Worm (Caenorhabditis elegans) whole organism, late embryonic: ENCODE measurements around the gene tos-1.

Source experiments
- F13H6.1 ChIP-seq: sonication (generic microtip); optimal IDR thresholded peaks from 2 replicates; lab custom pipeline; 2016; ENCODE audit warnings: missing genetic modification characterization, missing compliant biosample characterization
- K02D7.2 ChIP-seq: sonication (generic microtip); optimal IDR thresholded peaks from 2 replicates; lab custom pipeline; 2017; ENCODE audit warnings: mild to moderate bottlenecking, missing genetic modification characterization, missing compliant biosample characterization
- Y22D7AL.16 ChIP-seq: sonication (generic microtip); optimal IDR thresholded peaks from 2 replicates; lab custom pipeline; 2016; ENCODE audit warnings: missing genetic modification characterization, missing compliant biosample characterization
- ama-1 ChIP-seq: fragments of 150-350 bp; optimal IDR thresholded peaks from 2 replicates; lab custom pipeline; 2014
- ceh-14 ChIP-seq: sonication (generic microtip); optimal IDR thresholded peaks from 2 replicates; lab custom pipeline; 2016; ENCODE audit warnings: missing genotype, missing genetic modification characterization, missing compliant biosample characterization
- ceh-19 ChIP-seq: fragments of 200-800 bp; sonication (Bioruptor generic); optimal IDR thresholded peaks from 2 replicates; lab custom pipeline; 2018; ENCODE audit warnings: mild to moderate bottlenecking, missing genetic modification characterization, missing compliant biosample characterization
- ceh-22 ChIP-seq: sonication (generic microtip); optimal IDR thresholded peaks from 2 replicates; lab custom pipeline; 2017; ENCODE audit warnings: missing biosample characterization, missing genetic modification characterization
- ceh-31 ChIP-seq: sonication (generic microtip); optimal IDR thresholded peaks from 2 replicates; lab custom pipeline; 2016; ENCODE audit warnings: missing genetic modification characterization, missing compliant biosample characterization
- che-1 ChIP-seq: sonication (generic microtip); optimal IDR thresholded peaks from 2 replicates; lab custom pipeline; 2016; ENCODE audit warnings: mild to moderate bottlenecking, missing genetic modification characterization, missing compliant biosample characterization
- dve-1 ChIP-seq: sonication (generic microtip); optimal IDR thresholded peaks from 2 replicates; lab custom pipeline; 2017; ENCODE audit warnings: antibody characterized with exemption, mild to moderate bottlenecking, missing genetic modification characterization, missing compliant biosample characterization
- elt-2 ChIP-seq: sonication (generic microtip); optimal IDR thresholded peaks from 2 replicates; lab custom pipeline; 2016; ENCODE audit warnings: missing genetic modification reagents, missing genetic modification characterization, missing compliant biosample characterization
- eyg-1 ChIP-seq: sonication (generic microtip); optimal IDR thresholded peaks from 2 replicates; lab custom pipeline; 2016; ENCODE audit warnings: missing genotype, missing genetic modification characterization, missing compliant biosample characterization
- fax-1 ChIP-seq: sonication (generic microtip); optimal IDR thresholded peaks from 2 replicates; lab custom pipeline; 2016; ENCODE audit warnings: missing genotype, missing genetic modification characterization, missing compliant biosample characterization
- fkh-6 ChIP-seq: sonication (generic microtip); optimal IDR thresholded peaks from 2 replicates; lab custom pipeline; 2016; ENCODE audit warnings: missing genetic modification characterization, missing compliant biosample characterization
- hlh-13 ChIP-seq: fragments of 200-800 bp; sonication (Bioruptor generic); optimal IDR thresholded peaks from 2 replicates; lab custom pipeline; 2018; ENCODE audit warnings: mild to moderate bottlenecking, missing genetic modification characterization, missing compliant biosample characterization
- hlh-15 ChIP-seq: sonication (generic microtip); optimal IDR thresholded peaks from 2 replicates; lab custom pipeline; 2016; ENCODE audit warnings: missing genetic modification characterization, missing compliant biosample characterization
- hlh-6 ChIP-seq: sonication (generic microtip); optimal IDR thresholded peaks from 2 replicates; lab custom pipeline; 2016; ENCODE audit warnings: missing genotype, missing genetic modification characterization, missing compliant biosample characterization
- lim-6 ChIP-seq: sonication (generic microtip); optimal IDR thresholded peaks from 2 replicates; lab custom pipeline; 2016; ENCODE audit warnings: missing genetic modification characterization, missing compliant biosample characterization
- mec-3 ChIP-seq: sonication (generic microtip); optimal IDR thresholded peaks from 2 replicates; lab custom pipeline; 2016; ENCODE audit warnings: borderline replicate concordance, missing genetic modification characterization, missing compliant biosample characterization
- nhr-232 ChIP-seq: sonication (generic microtip); optimal IDR thresholded peaks from 2 replicates; lab custom pipeline; 2016; ENCODE audit warnings: missing genetic modification characterization, missing compliant biosample characterization
- odd-2 ChIP-seq: sonication (generic microtip); optimal IDR thresholded peaks from 2 replicates; lab custom pipeline; 2017; ENCODE audit warnings: antibody characterized with exemption, mild to moderate bottlenecking, missing genetic modification characterization, missing compliant biosample characterization
- pax-1 ChIP-seq: fragments of 150-350 bp; optimal IDR thresholded peaks from 2 replicates; lab custom pipeline; 2014; ENCODE audit warnings: missing biosample characterization, missing genetic modification characterization
- rnt-1 ChIP-seq: sonication (generic microtip); optimal IDR thresholded peaks from 2 replicates; lab custom pipeline; 2016; ENCODE audit warnings: missing genetic modification characterization, missing compliant biosample characterization
- sox-2 ChIP-seq: fragments of 200-800 bp; sonication (Bioruptor generic); IDR thresholded peaks from 2 replicates; pipeline ENCODE4 v1.3.6; 2022; ENCODE audit warnings: missing genetic modification reagents, missing genetic modification characterization, missing compliant biosample characterization
- sox-4 ChIP-seq: sonication (generic microtip); optimal IDR thresholded peaks from 2 replicates; lab custom pipeline; 2017; ENCODE audit warnings: mild to moderate bottlenecking, missing genetic modification characterization, inconsistent platforms, missing compliant biosample characterization
- zip-5 ChIP-seq: sonication (generic microtip); optimal IDR thresholded peaks from 2 replicates; lab custom pipeline; 2016; ENCODE audit warnings: missing genetic modification characterization, missing compliant biosample characterization

Gene tos-1

DNA sequence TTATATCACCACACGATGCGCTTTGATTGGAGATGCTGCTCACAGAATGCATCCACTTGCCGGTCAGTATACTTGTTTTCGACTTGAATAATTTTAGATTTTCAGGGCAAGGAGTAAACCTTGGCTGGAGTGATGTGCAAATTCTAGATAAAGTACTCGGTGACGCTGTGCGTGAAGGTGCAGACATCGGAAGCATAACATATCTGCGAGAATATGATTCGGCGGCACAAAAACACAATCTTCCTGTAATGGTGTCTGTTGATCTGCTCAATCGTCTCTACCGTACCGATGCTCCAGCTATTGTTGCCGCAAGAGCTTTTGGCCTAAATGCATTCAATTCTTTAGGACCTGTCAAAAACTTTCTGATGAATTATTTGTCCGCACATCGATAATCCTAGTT is 5.6 kb downstream of the tos-1 start:
- TF ChIP-seq eyg-1 (tag; lab: Kevin White, UChicago), result no peak
- no peak for TF ChIP-seq Y22D7AL.16 (tag; lab: Kevin White, UChicago)
- TF ChIP-seq elt-2 (tag; lab: Kevin White, UChicago), result no peak
- TF ChIP-seq ceh-31 (tag; lab: Kevin White, UChicago), result no peak
- TF ChIP-seq fax-1 (tag; lab: Kevin White, UChicago), result no peak
- peak; percentile 83 for TF ChIP-seq ama-1 (lab: Kevin White, UChicago)
- no peak for TF ChIP-seq rnt-1

DNA sequence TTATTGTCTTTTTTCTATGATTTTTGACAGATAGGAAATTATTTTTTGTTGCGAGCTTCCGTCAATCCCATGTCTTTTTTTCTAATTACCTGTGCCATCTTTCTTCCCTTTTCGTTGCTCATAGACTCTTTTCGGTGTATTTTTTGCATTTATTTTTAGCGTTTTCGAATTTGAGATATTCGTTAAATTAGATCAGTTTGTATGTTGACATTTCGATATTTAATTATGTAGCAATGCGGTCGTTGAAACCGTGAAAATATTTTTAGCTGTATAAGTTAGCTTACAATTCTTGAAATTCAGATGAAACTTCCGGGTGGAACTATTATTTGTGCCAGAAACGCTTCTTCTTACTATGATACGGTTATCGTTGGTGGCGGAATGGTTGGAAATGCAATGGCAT is 7.5 kb downstream of the tos-1 start, which contains the start of gene coq-6:
Gene coq-6, plus strand, starts transcription at position 301 of the 400 bp plus-strand sequence.
- TF ChIP-seq ceh-14 (tag; lab: Kevin White, UChicago), result no peak
- no peak for TF ChIP-seq K02D7.2
- TF ChIP-seq mec-3 (tag; lab: Kevin White, UChicago), result no peak
- no peak for TF ChIP-seq che-1 (tag; lab: Kevin White, UChicago)
- TF ChIP-seq pax-1 (tag; lab: Kevin White, UChicago), result no peak
- TF ChIP-seq lim-6, result no peak
- TF ChIP-seq sox-4, result no peak

DNA sequence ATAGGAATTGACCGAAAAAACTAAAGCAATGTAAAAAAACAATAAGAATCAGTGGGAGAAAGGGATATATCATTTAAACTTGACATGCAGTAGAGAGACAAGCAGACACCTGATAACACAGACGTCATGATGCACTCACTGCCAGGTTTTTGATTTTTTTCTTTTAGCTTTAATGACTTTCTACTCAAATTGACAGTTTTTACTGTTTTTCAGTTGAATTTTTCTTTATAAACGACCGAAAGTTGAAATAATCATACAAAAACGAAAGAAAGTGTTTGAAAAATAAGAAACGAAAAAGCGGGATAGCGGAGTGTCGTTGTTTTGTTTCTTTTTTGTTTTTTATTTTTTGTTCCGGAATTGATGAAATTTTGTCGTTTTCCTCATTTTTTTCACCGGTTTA is 9.8 kb downstream of the tos-1 start, which contains the start of gene ucp-4:
Gene ucp-4, plus strand, starts transcription at position 83 of the 400 bp plus-strand sequence.
- TF ChIP-seq ceh-31 (tag; lab: Kevin White, UChicago), result no peak
- no peak for TF ChIP-seq sox-2 (GFP tag; lab: Robert Waterston, UW)
- no peak for TF ChIP-seq dve-1 (tag; lab: Kevin White, UChicago)
- TF ChIP-seq Y22D7AL.16 (tag; lab: Kevin White, UChicago), result no peak
- no peak for TF ChIP-seq ceh-14 (tag; lab: Kevin White, UChicago)
- TF ChIP-seq che-1 (tag; lab: Kevin White, UChicago), result no peak
- no peak for TF ChIP-seq odd-2 (tag; lab: Kevin White, UChicago)
- no peak for TF ChIP-seq ama-1 (lab: Kevin White, UChicago)
- no peak for TF ChIP-seq fkh-6 (tag; lab: Kevin White, UChicago)
- TF ChIP-seq ceh-19 (GFP tag; lab: Kevin White, UChicago), result no peak
- no peak for TF ChIP-seq hlh-6 (tag; lab: Kevin White, UChicago)
- no peak for TF ChIP-seq F13H6.1
- TF ChIP-seq hlh-15 (tag; lab: Kevin White, UChicago), result no peak
- no peak for TF ChIP-seq pax-1 (tag; lab: Kevin White, UChicago)
- no peak for TF ChIP-seq ceh-22 (tag; lab: Kevin White, UChicago)
- TF ChIP-seq zip-5 (tag; lab: Kevin White, UChicago), result no peak
- TF ChIP-seq nhr-232, result no peak

DNA sequence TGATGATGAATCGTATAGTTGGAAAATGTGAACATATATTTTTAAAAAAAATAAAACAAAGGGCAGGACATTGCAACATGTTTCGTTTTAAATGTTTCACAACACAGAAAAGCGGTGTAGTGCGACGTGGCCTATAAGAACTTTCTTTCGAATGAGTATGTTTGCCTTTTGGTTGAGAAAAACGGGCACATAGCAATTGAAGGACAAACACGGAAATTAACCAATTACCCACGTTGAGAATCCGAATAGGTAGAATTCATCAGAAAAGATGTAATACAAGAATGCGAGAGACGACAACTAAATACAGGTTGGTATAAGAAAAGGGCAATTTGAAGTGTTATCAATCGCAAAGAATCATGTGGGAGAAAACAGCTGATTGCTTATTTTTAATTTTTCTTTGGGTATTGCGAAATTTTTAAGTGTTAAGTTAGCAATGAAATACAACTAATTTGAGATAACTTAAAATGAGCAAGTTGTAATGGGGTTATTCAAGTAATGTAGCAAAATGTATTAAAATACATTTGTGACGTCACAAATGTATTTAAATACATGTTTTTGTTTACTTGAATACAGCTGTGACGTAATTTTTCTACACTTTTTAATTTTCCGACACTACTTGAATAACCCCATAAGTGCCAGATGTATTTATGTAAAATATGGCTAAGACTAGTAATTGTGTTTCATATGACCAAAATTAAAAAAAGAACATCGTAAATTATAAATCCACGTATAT is 10.5 kb downstream of the tos-1 start, which contains the start of gene acl-14:
Gene acl-14, minus strand, starts transcription at position 316 of the 733 bp plus-strand sequence.
- no peak for TF ChIP-seq hlh-15 (tag; lab: Kevin White, UChicago)

DNA sequence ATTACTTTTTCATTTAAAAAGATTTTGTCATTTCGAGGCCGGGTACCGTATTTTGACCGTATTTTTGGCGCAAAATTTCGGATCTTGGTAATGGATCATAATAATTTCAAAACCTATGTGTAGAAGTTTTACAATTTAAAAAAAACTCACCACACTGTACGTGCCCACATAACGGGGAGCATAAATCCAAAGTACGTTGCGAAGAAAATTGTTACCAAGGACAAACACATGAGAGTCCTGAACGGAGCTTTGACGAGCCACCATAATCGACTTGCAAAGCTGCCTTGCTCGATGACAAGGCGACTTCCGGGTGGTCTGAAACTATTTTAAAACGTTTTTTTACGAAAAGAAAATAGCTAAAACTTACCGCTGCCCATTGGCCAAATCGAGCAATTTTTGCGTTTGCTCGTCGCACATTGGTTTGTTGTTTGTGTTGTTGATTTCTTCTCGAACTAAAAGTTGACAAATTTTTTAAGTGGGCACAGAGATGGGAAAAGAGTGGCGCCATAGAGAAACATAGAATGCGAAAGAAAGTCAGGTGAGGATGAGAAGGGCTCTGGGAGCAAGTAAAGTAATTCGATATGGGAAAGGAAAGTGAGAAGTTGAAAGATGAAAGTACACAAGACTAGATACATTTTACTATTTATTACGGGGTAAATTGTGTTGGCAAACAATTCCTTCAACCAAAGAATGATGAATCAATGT is 11.2 kb downstream of the tos-1 start:
- TF ChIP-seq hlh-13 (GFP tag; lab: Kevin White, UChicago), result no peak

DNA sequence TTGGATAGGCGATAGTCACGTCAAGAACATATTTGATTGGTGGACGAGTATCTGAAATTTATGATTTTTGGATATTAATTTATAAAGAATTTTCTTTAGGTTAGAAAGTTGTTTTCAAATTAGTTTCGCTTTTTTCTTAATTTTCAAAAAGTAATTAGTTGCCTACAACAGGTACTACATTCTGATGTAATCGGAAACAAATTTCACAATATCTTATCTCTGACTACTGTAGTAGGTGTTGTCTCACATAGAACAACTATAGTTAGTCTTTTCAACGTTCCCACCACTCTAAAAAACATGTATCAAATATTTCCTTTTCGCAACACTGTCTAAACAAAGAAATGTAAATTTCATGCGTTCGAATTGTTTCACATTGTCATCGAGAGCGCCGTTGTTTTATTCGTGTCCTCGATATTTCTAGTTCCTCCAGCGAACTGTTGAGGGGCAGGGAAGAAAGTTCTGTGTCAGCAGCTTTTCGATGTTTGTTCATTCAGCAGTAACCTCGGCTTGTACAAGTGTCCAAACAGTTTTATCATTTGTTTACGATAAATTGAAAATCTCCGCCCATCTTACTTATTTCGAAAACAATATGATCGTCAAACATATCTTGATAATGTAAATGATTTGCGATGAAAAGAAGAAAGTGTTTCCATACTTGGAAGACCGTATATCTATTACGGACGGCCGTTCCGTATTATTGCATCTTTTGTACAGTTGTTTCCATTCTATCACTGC is 14.6 kb downstream of the tos-1 start:
- no peak for TF ChIP-seq rnt-1
- TF ChIP-seq, all 69 proteins: peak for 0
